Worm (Caenorhabditis elegans): ENCODE results near the gene ragc-1.

The ragc-1 gene

ce11 chrIV:11603265-11603840, 1.4 kb downstream of the ragc-1 start (continued):
- no peak for TF ChIP-seq bed-2 (GFP tag; IDR thresholded peaks at IDR 0.05)

ce11 chrIV:11602498-11603068, 2.1 kb downstream of the ragc-1 start, which contains the start of gene rps-11:
TSS of gene rps-11 (plus strand) at chrIV:11602641.
- TF ChIP-seq bed-1 (GFP tag; IDR thresholded peaks at IDR 0.05) (0 out of 2 replicates have a peak, but pooled peaks have one; percentile 48), F49E8.2 (tag; optimal IDR thresholded peaks at IDR 0.05; ENCODE audit: insufficient read depth) (no peak), T26A5.8 (tag; optimal IDR thresholded peaks at IDR 0.05) (no peak), Y95B8A.8 (GFP tag; IDR thresholded peaks at IDR 0.05) (no peak)

- TF ChIP-seq F33H1.4 (GFP tag; IDR thresholded peaks at IDR 0.05) = peak; percentile 94
- no peak for TF ChIP-seq sdz-38 (tag; optimal IDR thresholded peaks at IDR 0.05)
- TF ChIP-seq tlf-1 (GFP tag; optimal IDR thresholded peaks at IDR 0.05) = peak; percentile 35
- TF ChIP-seq chd-7 (tag; optimal IDR thresholded peaks at IDR 0.05) = peak; percentile 5
- peak; percentile 62 for TF ChIP-seq ZK185.1 (tag; optimal IDR thresholded peaks at IDR 0.05; ENCODE audit: poor library complexity, severe bottlenecking)
- no peak for TF ChIP-seq egl-44 (GFP tag; IDR thresholded peaks at IDR 0.05)
- TF ChIP-seq hmg-1.2 (GFP tag; IDR thresholded peaks at IDR 0.05) = peak; percentile 76
- TF ChIP-seq ceh-100 (GFP tag; IDR thresholded peaks at IDR 0.05) = peak; percentile 64
- peak; percentile 79 for TF ChIP-seq snpc-1.3 (tag; optimal IDR thresholded peaks at IDR 0.05; ENCODE audit: insufficient read depth)
- TF ChIP-seq hmg-20 (GFP tag; IDR thresholded peaks at IDR 0.05) = 0 out of 2 replicates have a peak, but pooled peaks have one; percentile 32
- TF ChIP-seq rpc-1 (optimal IDR thresholded peaks at IDR 0.05) = peak; percentile 1
- peak; percentile 3 for TF ChIP-seq rpc-1 (tag; optimal IDR thresholded peaks at IDR 0.05)
- TF ChIP-seq sptf-2 (GFP tag; optimal IDR thresholded peaks at IDR 0.05) = no peak
- peak; percentile 32 for TF ChIP-seq ceh-27 (GFP tag; optimal IDR thresholded peaks at IDR 0.05)
- peak; percentile 75 for TF ChIP-seq F23B12.7 (tag; optimal IDR thresholded peaks at IDR 0.05; ENCODE audit: insufficient read depth)
- peak; percentile 74; the same call in 1 of the 2 replicates for TF ChIP-seq madf-3 (GFP tag; IDR thresholded peaks at IDR 0.05)
- TF ChIP-seq madf-10 (tag; optimal IDR thresholded peaks at IDR 0.05) = peak; percentile 11
- no peak for TF ChIP-seq snpc-4 (GFP tag; optimal IDR thresholded peaks at IDR 0.05)
- TF ChIP-seq snpc-4 (tag; optimal IDR thresholded peaks at IDR 0.05) = peak; percentile 25 to 57 (median 36)
- TF ChIP-seq F39B2.1 (GFP tag; IDR thresholded peaks at IDR 0.05) = no peak
- 0 out of 2 replicates have a peak, but pooled peaks have one; percentile 16 for TF ChIP-seq egrh-3 (GFP tag; IDR thresholded peaks at IDR 0.05)
- TF ChIP-seq lin-40 (tag; optimal IDR thresholded peaks at IDR 0.05) = peak; percentile 49
- peak; percentile 54 for TF ChIP-seq repo-1 (tag; optimal IDR thresholded peaks at IDR 0.05)
- peak; percentile 15 for TF ChIP-seq K12H6.12 (tag; optimal IDR thresholded peaks at IDR 0.05)
- peak; percentile 71 for TF ChIP-seq mcd-1 (GFP tag; IDR thresholded peaks at IDR 0.05)
- no peak for TF ChIP-seq F57A8.1 (GFP tag; optimal IDR thresholded peaks at IDR 0.05)
- TF ChIP-seq ama-1 (optimal IDR thresholded peaks at IDR 0.05) = no peak
- TF ChIP-seq ama-1 (GFP tag; optimal IDR thresholded peaks at IDR 0.05) = peak; percentile 47 to 51
- TF ChIP-seq B0336.3 (GFP tag; IDR thresholded peaks at IDR 0.05) = no peak; the same call in 1 of the 2 replicates
- peak; percentile 24 for TF ChIP-seq xnd-1 (tag; optimal IDR thresholded peaks at IDR 0.05)
- no peak for TF ChIP-seq nhr-80 (tag; optimal IDR thresholded peaks at IDR 0.05)
- no peak for TF ChIP-seq nhr-90 (tag; optimal IDR thresholded peaks at IDR 0.05)
- peak; percentile 43 for TF ChIP-seq B0035.1 (tag; optimal IDR thresholded peaks at IDR 0.05)
- TF ChIP-seq cebp-1 (GFP tag; IDR thresholded peaks at IDR 0.05) = no peak
- peak; percentile 57 for TF ChIP-seq cebp-1 (tag; optimal IDR thresholded peaks at IDR 0.05)
- no peak for TF ChIP-seq ztf-26 (tag; optimal IDR thresholded peaks at IDR 0.05)
- no peak for TF ChIP-seq ets-4 (GFP tag; optimal IDR thresholded peaks at IDR 0.05)
- TF ChIP-seq madf-6 (GFP tag; IDR thresholded peaks at IDR 0.05) = peak; percentile 72
These were observed 2.9 kb downstream of the ragc-1 start for ce11 chrIV:11601721-11602405.
